Fruit fly (Drosophila melanogaster): ENCODE results near the gene CG9396.

The CG9396 gene

dm6 chr3R:9570114-9570513 is 1.3 kb downstream of the CG9396 start, which contains the start of gene CG16790:
Gene CG16790 (minus strand): TSS chr3R:9570214.
- no peak for TF ChIP-seq CG17801 (GFP tag; optimal IDR thresholded peaks at IDR 0.05; ENCODE audit: partially characterized antibody)

DNA sequence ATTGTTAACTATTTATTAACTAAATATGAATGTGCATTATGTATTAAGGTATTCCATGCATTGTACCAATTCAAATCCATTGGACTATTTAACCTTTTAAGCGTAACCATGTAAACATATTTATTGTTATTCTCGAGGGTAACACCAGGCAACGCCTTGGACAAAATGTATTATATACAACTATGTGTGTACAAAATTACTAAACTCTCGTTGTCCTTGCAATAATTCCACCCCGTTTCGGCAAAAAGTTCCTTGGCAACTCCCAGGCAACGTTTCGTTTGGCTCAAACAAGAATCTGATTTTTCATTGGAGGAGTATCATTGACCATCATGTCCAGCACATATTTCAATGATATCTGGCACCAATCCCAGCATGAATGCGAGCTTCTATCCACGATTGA is 5.5 kb downstream of the CG9396 start, which contains the start of gene CG16789:
Gene CG16789 (plus strand): TSS at position 301 of the 400 bp plus-strand sequence.
- no peak for TF ChIP-seq CG17801 (GFP tag; optimal IDR thresholded peaks at IDR 0.05; ENCODE audit: partially characterized antibody)

DNA sequence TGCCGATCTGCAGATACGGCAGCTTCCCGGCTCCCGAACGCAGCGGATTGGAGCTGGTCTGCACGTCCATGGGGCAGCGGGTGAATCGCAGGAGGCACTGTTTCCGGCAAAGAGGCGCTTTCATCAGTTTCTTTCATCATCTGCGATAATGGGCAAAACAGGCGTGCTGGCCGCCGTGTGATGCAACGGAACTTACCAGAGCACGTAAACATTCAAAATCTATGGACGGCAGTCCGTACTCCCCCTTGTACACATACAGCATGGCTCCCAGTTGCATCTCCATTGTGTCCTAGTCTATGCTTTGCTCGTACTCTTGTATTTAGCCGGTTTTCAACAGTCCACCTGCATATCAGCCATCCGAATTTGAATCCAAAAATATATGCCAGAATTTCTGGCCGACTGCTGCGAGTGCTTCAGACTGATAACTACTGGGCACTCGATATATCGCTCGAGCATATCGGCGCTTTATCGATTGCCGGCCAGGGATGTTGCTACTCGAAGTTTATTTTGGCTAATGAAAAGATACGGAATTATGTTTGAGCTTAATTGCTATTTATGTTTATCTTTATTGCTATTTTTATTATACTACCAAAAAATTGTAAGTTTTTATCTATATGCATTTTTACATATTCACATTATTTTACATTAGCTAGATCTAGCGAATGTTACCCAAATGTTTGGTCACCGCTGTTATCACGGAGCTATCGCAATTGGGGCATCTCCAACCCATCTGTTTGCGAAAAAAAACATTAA is 8.0 kb downstream of the CG9396 start, which contains the start of the genes CG9393 and Vps45:
Gene CG9393 (minus strand): TSS at position 434 of the 753 bp plus-strand sequence.
Gene Vps45 (plus strand): TSS at position 685 of the 753 bp plus-strand sequence.
- peak; percentile 15 for TF ChIP-seq CG17801 (GFP tag; optimal IDR thresholded peaks at IDR 0.05; ENCODE audit: partially characterized antibody)

dm6 chr3R:9561121-9561520 is 10.3 kb downstream of the CG9396 start:
- no peak for TF ChIP-seq CG17801 (GFP tag; optimal IDR thresholded peaks at IDR 0.05; ENCODE audit: partially characterized antibody)

DNA sequence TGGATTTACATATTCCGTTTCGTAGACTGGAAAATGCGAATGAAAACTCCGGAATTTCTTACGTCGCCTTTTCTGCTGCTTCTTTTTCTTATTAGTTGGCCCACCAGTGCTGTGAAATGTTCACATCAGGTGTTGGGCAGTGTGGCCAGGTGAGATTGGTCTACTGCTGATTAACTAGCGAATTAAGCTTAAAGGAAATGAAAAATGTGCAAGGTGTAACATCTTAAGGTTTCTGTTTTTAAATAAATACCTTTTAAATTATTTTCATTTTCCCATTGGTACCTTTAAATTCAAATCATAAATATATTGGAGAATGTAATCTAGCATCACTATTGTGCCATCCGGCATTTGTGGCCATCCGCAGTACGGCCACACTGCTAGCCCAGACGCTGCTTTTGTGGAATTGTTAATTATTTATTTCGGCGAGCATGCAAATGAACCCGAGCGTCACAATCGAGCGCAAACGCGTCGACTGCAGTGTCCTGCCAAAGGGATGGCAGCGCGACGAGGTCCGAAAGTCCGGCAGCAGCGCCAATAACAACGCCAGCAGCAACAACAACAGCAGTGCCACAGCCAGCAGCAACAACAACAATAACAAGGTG is 11.9 kb downstream of the CG9396 start, which contains the start of the genes AP-1mu and MBD-like:
Gene AP-1mu (minus strand): TSS at position 113 of the 602 bp plus-strand sequence.
Gene MBD-like (plus strand): TSS at position 348 of the 602 bp plus-strand sequence.
- peak; percentile 72 for TF ChIP-seq CG17801 (GFP tag; optimal IDR thresholded peaks at IDR 0.05; ENCODE audit: partially characterized antibody)

DNA sequence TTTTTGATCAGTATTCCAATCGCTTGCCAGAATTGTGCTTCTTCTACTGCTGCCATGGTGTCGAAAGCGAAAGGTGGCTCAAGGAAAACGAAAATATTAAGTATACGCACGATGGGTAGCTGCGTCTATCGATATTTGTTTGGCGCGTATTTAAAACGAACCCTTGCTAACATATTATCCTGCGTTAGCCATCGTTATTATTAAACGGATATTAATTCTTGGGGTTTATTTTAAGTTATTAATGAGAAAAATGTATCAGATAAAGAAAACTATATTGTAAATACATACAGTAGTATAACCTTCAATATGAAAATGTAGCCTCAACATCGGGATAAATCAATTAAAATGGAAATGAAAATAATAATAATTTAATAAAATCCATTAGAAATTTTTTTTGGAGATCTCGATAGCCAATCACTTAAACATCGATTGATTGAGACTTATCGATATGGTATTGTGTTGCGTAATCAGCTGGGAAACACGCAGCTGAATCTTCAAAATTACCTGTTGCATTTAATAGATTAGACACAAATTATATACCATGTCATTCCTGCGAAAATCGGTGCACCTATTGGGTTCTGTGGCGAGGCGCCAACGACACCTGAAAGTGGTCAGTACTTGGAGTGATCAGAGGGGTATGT is 16.0 kb downstream of the CG9396 start, which contains the start of the genes CG9386 and BckdhA:
Gene CG9386 (minus strand): TSS at position 75 of the 641 bp plus-strand sequence.
Gene BckdhA (plus strand): TSS at position 452 of the 641 bp plus-strand sequence.
- TF ChIP-seq CG17801 (GFP tag; optimal IDR thresholded peaks at IDR 0.05; ENCODE audit: partially characterized antibody) = no peak

DNA sequence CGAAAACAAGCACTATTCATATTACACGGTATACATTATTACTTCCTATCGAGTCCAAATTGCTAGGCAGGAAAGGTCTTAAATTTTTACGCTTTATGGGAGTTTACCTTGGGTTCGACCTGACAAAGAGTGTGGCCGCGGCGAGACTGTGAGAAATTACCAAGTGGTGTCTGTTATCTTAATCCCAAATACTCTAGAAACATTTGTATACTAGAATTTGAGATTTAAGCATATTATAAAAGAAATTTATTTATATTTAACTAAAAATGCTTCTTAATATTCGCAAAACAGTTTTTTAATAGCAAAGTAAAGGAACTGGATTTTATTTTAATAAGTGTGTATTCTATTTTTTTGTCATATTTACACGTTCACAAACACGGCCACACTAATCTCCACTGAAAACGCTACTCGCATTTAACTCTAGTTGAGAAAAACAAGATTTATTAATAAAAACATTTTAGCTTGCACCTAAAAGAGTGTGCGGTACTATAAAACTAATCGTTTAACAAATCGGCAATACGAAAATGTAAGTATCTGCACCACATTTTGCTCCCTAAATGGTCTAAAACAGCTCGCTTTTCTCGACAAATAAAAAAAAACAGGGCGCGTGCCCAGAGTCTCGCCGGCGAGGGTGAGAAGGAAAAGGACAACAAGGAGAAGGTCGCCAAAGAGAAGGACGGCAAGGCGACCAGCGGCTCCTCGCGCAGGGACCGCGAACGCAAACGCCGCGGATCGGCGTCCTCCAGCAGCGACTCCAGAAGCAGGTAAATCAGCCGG is 19.6 kb downstream of the CG9396 start, which contains the start of the genes mura and RnpS1:
Gene mura (minus strand): TSS at position 148 of the 777 bp plus-strand sequence.
Gene RnpS1 (plus strand): TSS at position 376 of the 777 bp plus-strand sequence.
- TF ChIP-seq CG17801 (GFP tag; optimal IDR thresholded peaks at IDR 0.05; ENCODE audit: partially characterized antibody) = no peak

DNA sequence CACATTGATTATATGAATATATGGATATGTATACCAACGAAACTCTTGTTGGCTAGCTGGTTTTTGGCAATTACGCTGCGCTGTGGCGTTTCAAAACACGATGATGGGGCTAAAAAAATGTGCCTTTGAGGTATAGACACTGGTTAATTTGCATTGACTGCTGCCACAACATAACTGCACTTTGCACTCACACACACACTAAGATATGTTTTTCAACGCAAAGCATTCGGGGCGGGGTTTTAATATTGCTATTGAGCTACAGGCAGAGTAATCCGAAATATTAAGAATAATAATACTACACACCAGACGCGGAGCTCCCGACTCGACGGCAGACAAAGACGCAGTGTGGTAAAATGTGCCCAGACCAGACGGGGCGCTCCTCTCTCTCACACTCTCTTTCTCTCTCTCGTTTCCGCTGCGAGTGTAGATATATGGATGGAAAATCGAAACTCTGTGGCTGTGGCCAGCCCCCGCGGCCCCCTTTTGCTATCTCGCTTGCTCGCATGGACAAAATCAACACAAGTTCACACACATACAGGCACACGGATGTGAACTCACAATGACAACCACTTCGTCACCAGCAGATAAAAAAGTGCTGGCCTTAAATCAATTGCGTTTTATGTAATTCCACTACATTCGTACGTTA is 20.3 kb downstream of the CG9396 start:
- peak; percentile 43 for TF ChIP-seq CG17801 (GFP tag; optimal IDR thresholded peaks at IDR 0.05; ENCODE audit: partially characterized antibody)

DNA sequence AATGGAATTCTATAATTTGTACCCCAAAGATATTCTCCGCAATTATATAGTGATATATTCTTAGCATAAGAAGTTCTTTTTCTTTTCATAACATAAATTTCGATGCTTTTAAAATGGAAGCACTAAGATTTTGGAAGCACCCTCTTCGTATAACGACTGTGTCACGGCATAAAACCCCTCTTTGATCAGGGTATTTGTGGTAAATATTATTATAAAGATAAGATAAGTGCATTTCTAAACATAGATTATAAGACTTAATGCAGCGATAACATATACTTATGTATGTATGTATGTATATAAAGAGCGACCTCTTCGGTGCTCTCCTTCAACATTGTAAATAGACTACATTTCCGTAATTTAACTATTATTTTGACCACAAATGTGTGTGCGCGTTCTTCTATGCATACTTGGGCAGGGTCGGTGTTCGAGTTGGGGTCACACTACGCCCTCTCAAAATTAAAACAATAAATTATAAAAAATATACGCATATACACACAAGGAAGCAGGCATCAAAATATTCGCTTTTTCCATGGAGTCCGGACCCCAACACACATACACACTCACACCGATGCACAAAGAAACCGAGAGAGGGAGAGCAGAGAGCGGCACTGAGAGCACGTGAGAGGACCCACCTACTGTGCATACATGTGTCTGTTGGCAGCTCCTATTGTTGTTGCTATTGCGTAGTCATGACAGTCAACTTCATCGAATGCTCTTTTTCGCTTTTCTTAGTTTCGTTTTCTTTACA is 21.0 kb downstream of the CG9396 start:
- no peak for TF ChIP-seq CG17801 (GFP tag; optimal IDR thresholded peaks at IDR 0.05; ENCODE audit: partially characterized antibody)

dm6 chr3R:9548769-9549168 is 22.7 kb downstream of the CG9396 start:
- TF ChIP-seq CG17801 (GFP tag; optimal IDR thresholded peaks at IDR 0.05; ENCODE audit: partially characterized antibody) = no peak

dm6 chr3R:9546808-9547381 is 24.5 kb downstream of the CG9396 start:
- TF ChIP-seq CG17801 (GFP tag; optimal IDR thresholded peaks at IDR 0.05; ENCODE audit: partially characterized antibody) = no peak

DNA sequence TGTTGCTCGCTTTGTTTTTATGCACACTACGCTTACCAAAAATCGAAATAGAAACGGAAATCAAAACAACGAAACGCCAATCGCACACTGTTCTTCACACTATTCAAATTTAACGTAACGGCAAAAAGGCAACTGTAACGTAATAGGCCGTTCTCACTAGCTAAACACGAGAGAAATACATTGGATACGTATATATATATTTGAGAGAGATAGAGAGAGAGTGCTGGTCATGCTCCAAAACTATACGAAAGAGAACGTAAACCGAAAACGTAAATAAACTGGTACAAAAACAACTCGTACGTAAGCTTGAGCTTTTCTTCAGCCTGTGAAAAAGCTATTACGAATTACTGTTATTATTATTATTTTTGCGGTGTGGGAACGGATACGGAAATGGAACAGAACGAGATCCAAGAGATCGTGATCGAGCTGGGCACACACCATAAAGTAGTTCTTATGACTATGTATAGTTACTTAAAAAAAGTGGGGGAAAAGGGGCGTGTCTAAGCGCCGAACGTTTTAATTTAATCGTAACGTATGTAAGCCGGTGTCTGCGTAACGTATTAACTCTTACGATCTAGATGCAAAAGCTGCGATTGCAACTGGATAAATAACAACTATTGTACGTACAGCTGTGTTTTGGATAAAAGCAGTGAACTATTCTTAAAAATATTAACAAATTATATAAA is 27.8 kb downstream of the CG9396 start:
- no peak for TF ChIP-seq CG17801 (GFP tag; optimal IDR thresholded peaks at IDR 0.05; ENCODE audit: partially characterized antibody)
